Fruit fly (Drosophila melanogaster): Measurements from ENCODE around the gene CG45263.

DNA sequence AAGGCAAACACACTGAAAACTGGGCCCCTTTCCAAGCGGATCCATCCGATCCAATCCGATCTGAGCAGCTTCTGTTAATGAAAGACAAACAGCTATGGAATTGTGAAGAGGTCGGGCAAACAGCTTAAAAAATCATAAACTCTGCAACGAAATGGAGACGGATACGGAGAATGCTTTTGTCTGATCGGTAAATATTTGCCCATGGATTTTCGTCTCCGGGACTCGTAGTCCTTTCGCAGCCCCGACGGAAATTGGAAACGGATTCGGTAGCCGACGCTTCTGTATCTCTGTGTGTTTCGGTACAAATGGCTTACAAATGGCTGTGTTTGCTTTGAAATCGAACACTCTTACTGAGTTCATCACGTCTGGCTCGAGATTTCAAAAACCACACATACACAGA, 150.5 kb downstream of the CG45263 start:
- no peak for TF ChIP-seq CG15710 (tag; optimal IDR thresholded peaks at IDR 0.05)
- TF ChIP-seq CG4496 (GFP tag; IDR thresholded peaks at IDR 0.05), result no peak
- no peak for TF ChIP-seq CG8301 (tag; optimal IDR thresholded peaks at IDR 0.05)
- TF ChIP-seq Pif1A (GFP tag; optimal IDR thresholded peaks at IDR 0.05), result no peak
- no peak for TF ChIP-seq gl (tag; optimal IDR thresholded peaks at IDR 0.05)
- TF ChIP-seq CG8159 (tag; optimal IDR thresholded peaks at IDR 0.05), result no peak
- TF ChIP-seq CG14655 (GFP tag; optimal IDR thresholded peaks at IDR 0.05), result no peak
- no peak for TF ChIP-seq CG13204 (GFP tag; optimal IDR thresholded peaks at IDR 0.05)
- TF ChIP-seq EcR (GFP tag; optimal IDR thresholded peaks at IDR 0.05), result no peak
